Worm (Caenorhabditis elegans) whole organism, young adult: ENCODE data around the gene F21D12.2.

ENCODE experiments used
- B0019.2 ChIP-seq: fragments of 200-800 bp; sonication (Bioruptor generic); conservative IDR thresholded peaks from 2 replicates; pipeline ENCODE4 v1.3.6; 2022; ENCODE audit warnings: missing genetic modification reagents, missing genetic modification characterization, missing compliant biosample characterization
- F33H1.4 ChIP-seq: fragments of 200-800 bp; sonication (Bioruptor generic); IDR thresholded peaks from 2 replicates; pipeline ENCODE4 v1.3.6; 2022; ENCODE audit warnings: missing genetic modification reagents, missing genetic modification characterization, missing compliant biosample characterization
- ama-1 ChIP-seq, 3 experiments: fragments of 150-350 bp in 1 of 3; sonication (generic microtip) in 2 of 3; optimal IDR thresholded peaks; 2 replicates each; lab custom pipeline; 2014 to 2018; ENCODE audit warnings: missing biosample characterization in 2 of 3, missing genetic modification characterization in 2 of 3, missing genetic modification reagents in 2 of 3
- atf-7 ChIP-seq: sonication (generic microtip); optimal IDR thresholded peaks from 2 replicates; lab custom pipeline; 2017; ENCODE audit warnings: mild to moderate bottlenecking, missing genetic modification characterization, missing compliant biosample characterization
- nfya-2 ChIP-seq: fragments of 200-800 bp; sonication (Bioruptor generic); IDR thresholded peaks from 2 replicates; pipeline ENCODE4 v1.3.6; 2022; ENCODE audit warnings: missing genetic modification reagents, missing genetic modification characterization, missing compliant biosample characterization
- nhr-80 ChIP-seq: sonication (generic microtip); optimal IDR thresholded peaks from 2 replicates; lab custom pipeline; 2016; ENCODE audit warnings: missing genetic modification characterization, missing compliant biosample characterization
- snpc-4 ChIP-seq, 5 experiments: fragments of 150-350 bp in 1 of 5; sonication (generic microtip) in 4 of 5; optimal IDR thresholded peaks; 2 replicates each; lab custom pipeline; 2014 to 2018; ENCODE audit warnings: missing genetic modification characterization in 5 of 5, missing biosample characterization in 3 of 5, antibody characterized with exemption in 2 of 5, mild to moderate bottlenecking in 2 of 5, missing compliant biosample characterization in 2 of 5, missing genotype in 2 of 5, moderate library complexity in 2 of 5, missing genetic modification reagents in 1 of 5
- unc-130 ChIP-seq: sonication (generic microtip); optimal IDR thresholded peaks from 2 replicates; lab custom pipeline; 2016; ENCODE audit warnings: missing genetic modification reagents, missing genetic modification characterization, missing compliant biosample characterization
- unc-62 ChIP-seq: fragments of 150-350 bp; optimal IDR thresholded peaks from 2 replicates; lab custom pipeline; 2014; ENCODE audit warnings: missing biosample characterization, missing genetic modification reagents, missing genetic modification characterization
- zim-3 ChIP-seq: sonication (generic microtip); optimal IDR thresholded peaks from 2 replicates; lab custom pipeline; 2017; ENCODE audit warnings: mild to moderate bottlenecking, missing genetic modification characterization, moderate library complexity, missing compliant biosample characterization

- TF ChIP-seq ama-1 (optimal IDR thresholded peaks at IDR 0.05; lab: Kevin White, UChicago) = no peak
- no peak for TF ChIP-seq ama-1 (GFP tag; optimal IDR thresholded peaks at IDR 0.05; lab: Kevin White, UChicago)
- no peak for TF ChIP-seq unc-130 (GFP tag; lab: Kevin White, UChicago)
- no peak for TF ChIP-seq snpc-4 (GFP tag; optimal IDR thresholded peaks at IDR 0.05; lab: Kevin White, UChicago)
- TF ChIP-seq snpc-4 (tag; optimal IDR thresholded peaks at IDR 0.05; lab: Kevin White, UChicago) = no peak
- no peak for TF ChIP-seq nfya-2 (GFP tag; lab: Robert Waterston, UW)
- no peak for TF ChIP-seq unc-62 (GFP tag; lab: Kevin White, UChicago)
- no peak for TF ChIP-seq zim-3
- no peak for TF ChIP-seq B0019.2 (GFP tag; lab: Robert Waterston, UW)
- TF ChIP-seq nhr-80 = no peak
- TF ChIP-seq F33H1.4 (GFP tag; lab: Robert Waterston, UW) = no peak
- TF ChIP-seq atf-7 = no peak
Measured at ce11 chrII:7295917-7296316, 21.7 kb upstream of the F21D12.2 start, which contains the start of gene C30G12.6.
